Worm (Caenorhabditis elegans) whole organism, early embryonic: ENCODE data around the gene hint-3.

ENCODE experiments used
- B0310.2 ChIP-seq: sonication (generic microtip); optimal IDR thresholded peaks from 2 replicates; lab custom pipeline; 2016; ENCODE audit warnings: mild to moderate bottlenecking, missing genetic modification characterization, missing compliant biosample characterization
- aly-1 ChIP-seq: sonication (generic microtip); optimal IDR thresholded peaks from 2 replicates; lab custom pipeline; 2016; ENCODE audit warnings: missing genetic modification characterization, missing compliant biosample characterization
- ama-1 ChIP-seq: fragments of 150-350 bp; optimal IDR thresholded peaks from 2 replicates; lab custom pipeline; 2014
- ceh-36 ChIP-seq: sonication (generic microtip); optimal IDR thresholded peaks from 2 replicates; lab custom pipeline; 2016; ENCODE audit warnings: missing genetic modification characterization, inconsistent platforms, missing compliant biosample characterization
- sea-1 ChIP-seq: fragments of 200-800 bp; sonication (Bioruptor generic); conservative IDR thresholded peaks from 2 replicates; pipeline ENCODE4 v1.3.6; 2022; ENCODE audit warnings: missing genetic modification characterization, missing compliant biosample characterization
- tra-4 ChIP-seq: sonication (generic microtip); optimal IDR thresholded peaks from 2 replicates; lab custom pipeline; 2017; ENCODE audit warnings: missing genetic modification characterization, missing compliant biosample characterization

DNA sequence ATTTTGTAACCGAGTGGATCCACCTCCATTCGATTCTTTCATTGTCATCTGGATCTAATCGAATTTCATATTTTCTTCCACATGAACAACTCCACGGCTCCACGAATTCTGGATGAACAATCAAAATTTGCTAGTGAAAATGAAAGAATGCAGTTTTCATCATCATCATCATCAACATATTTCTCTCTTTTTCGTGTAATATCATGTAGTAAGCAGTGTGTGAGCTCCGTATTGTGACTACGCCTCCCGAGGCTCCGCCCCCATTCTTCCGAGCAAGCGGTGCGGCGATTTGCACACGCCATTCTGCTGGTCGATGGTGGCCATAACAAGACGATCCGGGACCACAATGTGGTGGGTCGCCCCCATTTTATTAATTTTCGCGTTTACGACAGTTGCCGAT, 37.8 kb downstream of the hint-3 start, which contains the start of gene ZK742.7:
- no peak for TF ChIP-seq ama-1 (lab: Kevin White, UChicago)
- TF ChIP-seq aly-1 (tag; lab: Kevin White, UChicago), result no peak
- TF ChIP-seq ceh-36, result no peak
- TF ChIP-seq tra-4, result no peak
- no peak for TF ChIP-seq sea-1 (GFP tag; lab: Robert Waterston, UW)
- TF ChIP-seq B0310.2, result no peak
